Fruit fly (Drosophila melanogaster): ENCODE measurements around the gene CG43755.
A peak's percentile ranks its signal among the peaks of the same experiment; 100 is the strongest.

CG43755 gene

dm6 chr2L:278134-278533 lies 51.4 kb downstream of the CG43755 start, which contains the start of gene CG17078:
Gene CG17078, minus strand, starts transcription at chr2L:278234.
- no peak for TF ChIP-seq Clk (GFP tag; optimal IDR thresholded peaks at IDR 0.05)

dm6 chr2L:277122-277671 lies 52.4 kb downstream of the CG43755 start, which contains the start of gene smo:
Gene smo, plus strand, starts transcription at chr2L:277582.
- no peak for TF ChIP-seq CG7101 (tag; optimal IDR thresholded peaks at IDR 0.05)
- no peak for TF ChIP-seq cnc (optimal IDR thresholded peaks at IDR 0.05)
- TF ChIP-seq bab1 (GFP tag; optimal IDR thresholded peaks at IDR 0.05): peak; percentile 33
- no peak for TF ChIP-seq Hr96 (GFP tag; optimal IDR thresholded peaks at IDR 0.05)
- peak; percentile 1 for TF ChIP-seq Crg-1 (GFP tag; optimal IDR thresholded peaks at IDR 0.05)
- TF ChIP-seq tj (GFP tag; optimal IDR thresholded peaks at IDR 0.05): peak; percentile 21
- no peak for TF ChIP-seq cic (GFP tag; optimal IDR thresholded peaks at IDR 0.05)
- no peak for TF ChIP-seq CG12768 (GFP tag; optimal IDR thresholded peaks at IDR 0.05)
- TF ChIP-seq Mnt (GFP tag; optimal IDR thresholded peaks at IDR 0.05): peak; percentile 75
- TF ChIP-seq toe (GFP tag; optimal IDR thresholded peaks at IDR 0.05): no peak
- TF ChIP-seq CG11617 (GFP tag; optimal IDR thresholded peaks at IDR 0.05): no peak
- TF ChIP-seq CG14711 (tag; optimal IDR thresholded peaks at IDR 0.05): peak; percentile 17
- no peak for TF ChIP-seq CG5204 (GFP tag; optimal IDR thresholded peaks at IDR 0.05)
- TF ChIP-seq CG1620 (GFP tag; optimal IDR thresholded peaks at IDR 0.05): peak; percentile 25

Data from whole organism, adult.